Fruit fly (Drosophila melanogaster): ENCODE results near the gene CG17931.

CG17931 gene

dm6 chr3R:16337053-16337385, 22.2 kb downstream of the CG17931 start (continued):
- no peak for TF ChIP-seq CG15011 (GFP tag; optimal IDR thresholded peaks at IDR 0.05)
- TF ChIP-seq sqz (GFP tag; optimal IDR thresholded peaks at IDR 0.05): no peak
- peak; percentile 36 for TF ChIP-seq gcm2 (GFP tag; optimal IDR thresholded peaks at IDR 0.05)
- no peak for TF ChIP-seq nerfin-1 (tag; optimal IDR thresholded peaks at IDR 0.05)
- TF ChIP-seq CG10274 (GFP tag; optimal IDR thresholded peaks at IDR 0.05): peak; percentile 31
- TF ChIP-seq unc-4 (GFP tag; IDR thresholded peaks at IDR 0.05; ENCODE audit: partially characterized antibody): no peak
- peak; percentile 85 for TF ChIP-seq CG2712 (tag; optimal IDR thresholded peaks at IDR 0.05)
- TF ChIP-seq CG17359 (tag; optimal IDR thresholded peaks at IDR 0.05): peak; percentile 59
- TF ChIP-seq CG7987 (GFP tag; optimal IDR thresholded peaks at IDR 0.05): no peak
- TF ChIP-seq en (GFP tag; optimal IDR thresholded peaks at IDR 0.05): no peak
- no peak for TF ChIP-seq CG5953 (GFP tag; IDR thresholded peaks at IDR 0.05)
- TF ChIP-seq Hsf (GFP tag; optimal IDR thresholded peaks at IDR 0.05): peak; percentile 46
- TF ChIP-seq NC2α (GFP tag; optimal IDR thresholded peaks at IDR 0.05): no peak
- TF ChIP-seq Deaf1 (tag; optimal IDR thresholded peaks at IDR 0.05): no peak
- TF ChIP-seq hkb (optimal IDR thresholded peaks at IDR 0.05): no peak
- TF ChIP-seq hkb (GFP tag; IDR thresholded peaks at IDR 0.05): 0 out of 2 replicates have a peak, but pooled peaks have one; percentile 20
- no peak for TF ChIP-seq sens-2 (GFP tag; IDR thresholded peaks at IDR 0.05)
- peak; percentile 38 for TF ChIP-seq org-1 (GFP tag; optimal IDR thresholded peaks at IDR 0.05)
- no peak for TF ChIP-seq zfh2 (GFP tag; optimal IDR thresholded peaks at IDR 0.05)
- TF ChIP-seq tup (GFP tag; optimal IDR thresholded peaks at IDR 0.05): peak; percentile 16
- TF ChIP-seq Sry-β (GFP tag; optimal IDR thresholded peaks at IDR 0.05): no peak
- TF ChIP-seq Awh (GFP tag; IDR thresholded peaks at IDR 0.05): peak; percentile 36; the same call in 1 of the 2 replicates
- no peak for TF ChIP-seq CG6175 (GFP tag; IDR thresholded peaks at IDR 0.05)
- no peak for TF ChIP-seq CG42726 (GFP tag; IDR thresholded peaks at IDR 0.05; ENCODE audit: partially characterized antibody)
- no peak for TF ChIP-seq CG4328 (GFP tag; optimal IDR thresholded peaks at IDR 0.05)
- no peak for TF ChIP-seq fru (optimal IDR thresholded peaks at IDR 0.05)
- no peak for TF ChIP-seq Poxn (GFP tag; IDR thresholded peaks at IDR 0.05)
- TF ChIP-seq Oli (tag; optimal IDR thresholded peaks at IDR 0.05): peak; percentile 51
- no peak for TF ChIP-seq emc (GFP tag; optimal IDR thresholded peaks at IDR 0.05)
- TF ChIP-seq Hand (GFP tag; optimal IDR thresholded peaks at IDR 0.05): no peak
- TF ChIP-seq Hey (tag; optimal IDR thresholded peaks at IDR 0.05): no peak
- TF ChIP-seq CG1529 (GFP tag; optimal IDR thresholded peaks at IDR 0.05): peak; percentile 2
- no peak for TF ChIP-seq NFAT (GFP tag; IDR thresholded peaks at IDR 0.05)
- peak; percentile 77 for TF ChIP-seq CG16815 (GFP tag; optimal IDR thresholded peaks at IDR 0.05)
- no peak for TF ChIP-seq ase (GFP tag; IDR thresholded peaks at IDR 0.05)
- TF ChIP-seq CG6654 (GFP tag; optimal IDR thresholded peaks at IDR 0.05): no peak
- peak; percentile 78 for TF ChIP-seq phol (tag; optimal IDR thresholded peaks at IDR 0.05)
- TF ChIP-seq CG9817 (tag; optimal IDR thresholded peaks at IDR 0.05): no peak
- no peak for TF ChIP-seq crol (GFP tag; IDR thresholded peaks at IDR 0.05)
- no peak for TF ChIP-seq Doc3 (GFP tag; IDR thresholded peaks at IDR 0.05; ENCODE audit: partially characterized antibody)
- TF ChIP-seq Mad (GFP tag; optimal IDR thresholded peaks at IDR 0.05): no peak
- peak; percentile 11 for TF ChIP-seq Myb (GFP tag; optimal IDR thresholded peaks at IDR 0.05)
- TF ChIP-seq CG13424 (tag; optimal IDR thresholded peaks at IDR 0.05): peak; percentile 9
- TF ChIP-seq D (optimal IDR thresholded peaks at IDR 0.05): peak; percentile 75
- TF ChIP-seq D (GFP tag; optimal IDR thresholded peaks at IDR 0.05): peak; percentile 70
- TF ChIP-seq lilli (GFP tag; optimal IDR thresholded peaks at IDR 0.05): peak; percentile 56
- no peak for TF ChIP-seq ftz-f1 (GFP tag; optimal IDR thresholded peaks at IDR 0.05)
- TF ChIP-seq CG9609 (GFP tag; optimal IDR thresholded peaks at IDR 0.05): peak; percentile 55
- no peak for TF ChIP-seq CG17186 (GFP tag; optimal IDR thresholded peaks at IDR 0.05)
- peak; percentile 65; the same call in 1 of the 3 replicates for TF ChIP-seq CG3726 (GFP tag; IDR thresholded peaks at IDR 0.05)
- no peak for TF ChIP-seq kah (GFP tag; optimal IDR thresholded peaks at IDR 0.05)
- no peak for TF ChIP-seq hbn (GFP tag; IDR thresholded peaks at IDR 0.05; ENCODE audit: partially characterized antibody)
- TF ChIP-seq CG7786 (GFP tag; optimal IDR thresholded peaks at IDR 0.05): peak; percentile 51
